Worm (Caenorhabditis elegans) whole organism, L2 larva: ENCODE results near the gene gdh-1.

Source experiments
- F13H6.1 ChIP-seq: sonication (generic microtip); optimal IDR thresholded peaks from 2 replicates; lab custom pipeline; 2016; ENCODE audit warnings: missing genetic modification characterization, missing compliant biosample characterization
- R02D3.7 ChIP-seq: fragments of 150-350 bp; optimal IDR thresholded peaks from 2 replicates; lab custom pipeline; 2014; ENCODE audit warnings: missing biosample characterization, missing genetic modification characterization
- ZK546.5 ChIP-seq: sonication (generic microtip); optimal IDR thresholded peaks from 2 replicates; lab custom pipeline; 2017; ENCODE audit warnings: missing biosample characterization, missing genetic modification characterization
- blmp-1 ChIP-seq: sonication (generic microtip); optimal IDR thresholded peaks from 2 replicates; lab custom pipeline; 2017; ENCODE audit warnings: missing genetic modification characterization, mild to moderate bottlenecking, missing compliant biosample characterization, antibody characterized with exemption, moderate library complexity; ENCODE audit not compliant: insufficient read depth
- ceh-16 ChIP-seq: fragments of 150-350 bp; optimal IDR thresholded peaks from 2 replicates; lab custom pipeline; 2014; ENCODE audit warnings: missing biosample characterization, missing genetic modification characterization
- dmd-4 ChIP-seq: sonication (generic microtip); optimal IDR thresholded peaks from 2 replicates; lab custom pipeline; 2017; ENCODE audit warnings: missing biosample characterization, missing genetic modification characterization
- elt-3 ChIP-seq: sonication (generic microtip); optimal IDR thresholded peaks from 2 replicates; lab custom pipeline; 2017; ENCODE audit warnings: missing biosample characterization, missing genetic modification characterization
- fos-1 ChIP-seq: fragments of 150-350 bp; optimal IDR thresholded peaks from 2 replicates; lab custom pipeline; 2014; ENCODE audit warnings: missing biosample characterization, missing genetic modification characterization
- gmeb-1 ChIP-seq: fragments of 150-350 bp; optimal IDR thresholded peaks from 2 replicates; lab custom pipeline; 2014; ENCODE audit warnings: missing biosample characterization, missing genetic modification characterization
- lin-39 ChIP-seq: fragments of 150-350 bp; optimal IDR thresholded peaks from 2 replicates; lab custom pipeline; 2014; ENCODE audit warnings: missing biosample characterization, missing genetic modification reagents, missing genetic modification characterization
- lsy-2 ChIP-seq, 2 experiments: fragments of 150-350 bp in 1 of 2; sonication (generic microtip) in 1 of 2; optimal IDR thresholded peaks; 2 replicates each; lab custom pipeline; 2014 to 2017; ENCODE audit warnings: missing biosample characterization in 2 of 2, missing genetic modification characterization in 2 of 2
- mab-5 ChIP-seq: fragments of 150-350 bp; optimal IDR thresholded peaks from 2 replicates; lab custom pipeline; 2014; ENCODE audit warnings: missing biosample characterization, missing genetic modification characterization
- mbf-1 ChIP-seq: sonication (generic microtip); optimal IDR thresholded peaks from 2 replicates; lab custom pipeline; 2017; ENCODE audit warnings: missing biosample characterization, missing genetic modification characterization
- mdl-1 ChIP-seq, 2 experiments: fragments of 150-350 bp in 1 of 2; sonication (generic microtip) in 1 of 2; optimal IDR thresholded peaks; 2 replicates each; lab custom pipeline; 2017; ENCODE audit warnings: missing biosample characterization in 2 of 2, missing genetic modification characterization in 2 of 2
- nhr-21 ChIP-seq: fragments of 150-350 bp; optimal IDR thresholded peaks from 2 replicates; lab custom pipeline; 2014; ENCODE audit warnings: missing biosample characterization, missing genetic modification characterization
- nhr-25 ChIP-seq: fragments of 150-350 bp; sonication (generic microtip); optimal IDR thresholded peaks from 3 replicates; lab custom pipeline; 2014; ENCODE audit warnings: missing biosample characterization, missing genetic modification characterization
- sem-4 ChIP-seq: fragments of 150-350 bp; optimal IDR thresholded peaks from 2 replicates; lab custom pipeline; 2014; ENCODE audit warnings: missing biosample characterization, missing genetic modification reagents, missing genetic modification characterization
- snpc-4 ChIP-seq: fragments of 150-350 bp; optimal IDR thresholded peaks from 2 replicates; lab custom pipeline; 2014; ENCODE audit warnings: missing biosample characterization, missing genetic modification characterization
- unc-55 ChIP-seq: fragments of 150-350 bp; sonication (generic microtip); optimal IDR thresholded peaks from 3 replicates; lab custom pipeline; 2014; ENCODE audit warnings: missing biosample characterization, missing genetic modification reagents, missing genetic modification characterization
- zag-1 ChIP-seq: fragments of 150-350 bp; optimal IDR thresholded peaks from 2 replicates; lab custom pipeline; 2014; ENCODE audit warnings: missing biosample characterization, missing genetic modification characterization
- ztf-11 ChIP-seq: sonication (generic microtip); optimal IDR thresholded peaks from 2 replicates; lab custom pipeline; 2017; ENCODE audit warnings: missing biosample characterization, missing genetic modification characterization

Gene gdh-1

ce11 chrIV:11965327-11965726 is 12.3 kb downstream of the gdh-1 start, which contains the start of gene srj-1:
Gene srj-1, minus strand, starts transcription at chrIV:11965427.
- TF ChIP-seq elt-3 (no peak), lsy-2 (tag; optimal IDR thresholded peaks at IDR 0.05; lab: Kevin White, UChicago) (no peak), gmeb-1 (tag; lab: Kevin White, UChicago) (no peak), nhr-21 (no peak)
- TF ChIP-seq, all 48 proteins: peak for 0

DNA sequence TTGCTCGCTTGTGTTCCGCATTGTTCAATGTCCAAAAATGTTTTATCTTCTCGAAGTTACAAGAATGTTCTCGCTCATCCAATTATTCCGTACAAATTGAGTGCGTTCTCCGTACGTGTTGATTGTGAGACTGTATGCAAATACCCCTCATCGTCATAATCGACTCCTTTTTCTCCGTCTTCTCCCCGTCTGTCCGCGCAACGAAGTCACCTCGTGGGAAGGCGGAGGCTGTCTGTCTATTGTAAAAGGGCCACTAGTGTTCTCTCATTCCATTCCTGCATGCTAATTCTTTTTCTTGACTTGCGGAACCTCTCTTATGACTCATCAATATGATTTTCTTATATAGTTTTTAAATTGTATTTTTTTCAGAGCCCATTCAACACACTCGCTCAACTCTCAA is 17.1 kb downstream of the gdh-1 start, which contains the start of gene ZK829.9:
Gene ZK829.9 (plus strand): TSS at position 364 of the 400 bp plus-strand sequence.
- TF ChIP-seq zag-1 (tag; lab: Kevin White, UChicago) (no peak), ztf-11 (tag; lab: Kevin White, UChicago) (no peak), ZK546.5 (tag; lab: Kevin White, UChicago) (no peak), R02D3.7 (tag; lab: Kevin White, UChicago) (no peak), unc-55 (GFP tag; lab: Kevin White, UChicago) (no peak), F13H6.1 (tag; lab: Kevin White, UChicago) (no peak)

DNA sequence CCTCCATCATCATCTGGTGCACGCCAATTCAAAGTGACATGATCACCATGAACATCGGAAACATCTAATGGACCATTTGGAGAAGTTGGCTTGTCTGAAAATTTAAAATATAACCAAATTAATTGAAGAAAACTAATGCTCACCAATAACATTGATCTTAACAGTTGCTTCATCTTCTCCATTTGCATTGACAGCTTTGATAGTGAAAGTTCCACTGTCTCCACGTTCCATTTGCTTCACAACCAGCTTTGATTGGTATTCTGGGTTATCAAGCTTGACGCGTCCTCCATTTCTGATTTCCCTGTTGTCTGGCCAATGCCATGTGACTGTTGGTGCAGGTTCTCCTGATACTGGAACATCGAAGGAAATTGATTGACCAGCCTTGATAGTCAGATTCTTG is 33.4 kb downstream of the gdh-1 start:
- no peak for TF ChIP-seq unc-55 (GFP tag; lab: Kevin White, UChicago)
- TF ChIP-seq snpc-4 (tag; lab: Kevin White, UChicago) = no peak
- TF ChIP-seq gmeb-1 (tag; lab: Kevin White, UChicago) = no peak
- TF ChIP-seq mbf-1 = no peak
- TF ChIP-seq ZK546.5 (tag; lab: Kevin White, UChicago) = no peak
- no peak for TF ChIP-seq R02D3.7 (tag; lab: Kevin White, UChicago)
- TF ChIP-seq sem-4 (tag; lab: Kevin White, UChicago) = no peak
- TF ChIP-seq F13H6.1 (tag; lab: Kevin White, UChicago) = no peak
- TF ChIP-seq elt-3 = no peak
- no peak for TF ChIP-seq fos-1 (tag; lab: Kevin White, UChicago)
- no peak for TF ChIP-seq mab-5 (tag; lab: Kevin White, UChicago)
- TF ChIP-seq nhr-21 = no peak
- TF ChIP-seq lin-39 (tag; lab: Kevin White, UChicago) = no peak
- no peak for TF ChIP-seq ceh-16
- TF ChIP-seq nhr-25 (tag; lab: Kevin White, UChicago) = no peak
- TF ChIP-seq mdl-1 (tag; optimal IDR thresholded peaks at IDR 0.05; lab: Kevin White, UChicago) = no peak
- no peak for TF ChIP-seq dmd-4 (tag; lab: Kevin White, UChicago)
- no peak for TF ChIP-seq blmp-1 (tag; lab: Kevin White, UChicago)
